Fruit fly (Drosophila melanogaster) whole organism: Measurements from ENCODE around the gene Gr93d.

Experiments
- CG8478 ChIP-seq: fragments of >200 bp; optimal IDR thresholded peaks from 2 replicates; lab custom pipeline; 2018; ENCODE audit warnings: inconsistent platforms
- Dll ChIP-seq: fragments of >200 bp; optimal IDR thresholded peaks from 2 replicates; lab custom pipeline; 2017
- psq ChIP-seq: fragments of >200 bp; optimal IDR thresholded peaks from 2 replicates; lab custom pipeline; 2017
- usp ChIP-seq: fragments of >200 bp; optimal IDR thresholded peaks from 2 replicates; lab custom pipeline; 2017; ENCODE audit warnings: missing biosample characterization, missing genetic modification characterization, mixed read lengths

- no peak for TF ChIP-seq psq (lab: Kevin White, UChicago)
- no peak for TF ChIP-seq usp (GFP tag; lab: Kevin White, UChicago)
- no peak for TF ChIP-seq CG8478
- TF ChIP-seq Dll (lab: Kevin White, UChicago), result no peak
Observed at dm6 chr3R:21821684-21822561, 24.5 kb downstream of the Gr93d start.
